Worm (Caenorhabditis elegans) whole organism, L4/young adult: Measurements from ENCODE around the gene arx-5.

Source experiments
- W03F9.2 ChIP-seq: fragments of 150-350 bp; optimal IDR thresholded peaks from 2 replicates; lab custom pipeline; 2014; ENCODE audit warnings: missing biosample characterization, missing genetic modification characterization
- dao-5 ChIP-seq: sonication (generic microtip); optimal IDR thresholded peaks from 2 replicates; lab custom pipeline; 2016; ENCODE audit warnings: missing genotype, missing genetic modification characterization, moderate library complexity, missing compliant biosample characterization
- him-1 ChIP-seq: sonication (generic microtip); optimal IDR thresholded peaks from 2 replicates; lab custom pipeline; 2016; ENCODE audit warnings: missing genotype, missing genetic modification reagents, missing genetic modification characterization, missing compliant biosample characterization

- TF ChIP-seq dao-5 (tag; lab: Kevin White, UChicago), result no peak
- TF ChIP-seq W03F9.2, result no peak
- no peak for TF ChIP-seq him-1 (tag; lab: Kevin White, UChicago)
These were observed 23.7 kb downstream of the arx-5 start for ce11 chrIII:12794200-12794599.
